Worm (Caenorhabditis elegans): Measurements from ENCODE around the gene ztf-31.

ztf-31 gene

DNA sequence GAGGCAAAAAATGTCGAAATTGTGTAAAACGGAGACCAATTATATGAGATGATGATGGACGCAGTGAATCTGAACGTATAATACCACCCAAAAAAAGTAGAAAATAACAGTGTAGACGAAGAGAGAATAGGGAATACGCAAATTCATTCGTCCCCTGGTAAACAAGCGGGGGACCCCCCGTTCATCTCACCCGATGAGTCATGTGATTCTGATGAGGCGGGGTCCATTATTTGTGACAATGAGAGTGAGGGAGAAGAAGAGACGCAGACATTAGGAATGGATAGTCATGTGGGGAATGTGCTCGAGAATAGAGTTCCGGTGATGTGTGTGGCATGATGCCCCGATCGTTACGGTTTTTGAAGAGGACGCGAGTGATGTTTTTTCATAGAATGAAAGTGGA lies 30.9 kb downstream of the ztf-31 start (continued):
- TF ChIP-seq attf-6 (GFP tag; IDR thresholded peaks at IDR 0.05): no peak
- no peak for TF ChIP-seq snpc-1.3 (tag; optimal IDR thresholded peaks at IDR 0.05; ENCODE audit: insufficient read depth)
- no peak for TF ChIP-seq ztf-26 (tag; optimal IDR thresholded peaks at IDR 0.05)
- TF ChIP-seq unc-62 (GFP tag; optimal IDR thresholded peaks at IDR 0.05): no peak
- no peak for TF ChIP-seq aptf-2 (GFP tag; conservative IDR thresholded peaks at IDR 0.05)
- TF ChIP-seq B0035.1 (tag; optimal IDR thresholded peaks at IDR 0.05): no peak
- no peak for TF ChIP-seq rec-8 (tag; optimal IDR thresholded peaks at IDR 0.05)
- TF ChIP-seq let-607 (tag; optimal IDR thresholded peaks at IDR 0.05): no peak
- no peak for TF ChIP-seq sea-2 (GFP tag; IDR thresholded peaks at IDR 0.05)
- TF ChIP-seq Y53F4B.3 (GFP tag; IDR thresholded peaks at IDR 0.05): no peak
- no peak for TF ChIP-seq hlh-26 (GFP tag; conservative IDR thresholded peaks at IDR 0.05)
- no peak for TF ChIP-seq Y56A3A.18 (GFP tag; IDR thresholded peaks at IDR 0.05)
- TF ChIP-seq repo-1 (tag; optimal IDR thresholded peaks at IDR 0.05): no peak
- TF ChIP-seq lin-40 (tag; optimal IDR thresholded peaks at IDR 0.05): no peak
- peak; percentile 27 for TF ChIP-seq nhr-80 (tag; optimal IDR thresholded peaks at IDR 0.05)
- no peak for TF ChIP-seq Y79H2A.3 (GFP tag; conservative IDR thresholded peaks at IDR 0.05)
- no peak for TF ChIP-seq somi-1 (GFP tag; optimal IDR thresholded peaks at IDR 0.05)
- no peak for TF ChIP-seq ceh-79 (tag; optimal IDR thresholded peaks at IDR 0.05)
- TF ChIP-seq hmg-20 (GFP tag; IDR thresholded peaks at IDR 0.05): no peak
- no peak for TF ChIP-seq mes-4 (tag; optimal IDR thresholded peaks at IDR 0.05)
- TF ChIP-seq B0261.1 (tag; optimal IDR thresholded peaks at IDR 0.05): no peak
- 0 out of 2 replicates have a peak, but pooled peaks have one; percentile 52 for TF ChIP-seq pbrm-1 (GFP tag; IDR thresholded peaks at IDR 0.05)
- TF ChIP-seq akir-1 (GFP tag; optimal IDR thresholded peaks at IDR 0.05): no peak
- no peak; the same call in 1 of the 2 replicates for TF ChIP-seq zfh-2 (GFP tag; conservative IDR thresholded peaks at IDR 0.05)
- no peak for TF ChIP-seq ztf-3 (GFP tag; optimal IDR thresholded peaks at IDR 0.05)
- peak; percentile 18 for TF ChIP-seq ets-4 (GFP tag; optimal IDR thresholded peaks at IDR 0.05)
- TF ChIP-seq lin-35 (GFP tag; optimal IDR thresholded peaks at IDR 0.05): no peak
- TF ChIP-seq zim-3 (tag; optimal IDR thresholded peaks at IDR 0.05): no peak
- no peak for TF ChIP-seq cebp-2 (GFP tag; IDR thresholded peaks at IDR 0.05)
- TF ChIP-seq ZK185.1 (tag; optimal IDR thresholded peaks at IDR 0.05; ENCODE audit: poor library complexity, severe bottlenecking): no peak
- no peak for TF ChIP-seq xnd-1 (tag; optimal IDR thresholded peaks at IDR 0.05)
- TF ChIP-seq F37B4.10 (GFP tag; IDR thresholded peaks at IDR 0.05): no peak
- no peak for TF ChIP-seq hrde-1 (tag; optimal IDR thresholded peaks at IDR 0.05; ENCODE audit: borderline replicate concordance)
- TF ChIP-seq F39B2.1 (GFP tag; IDR thresholded peaks at IDR 0.05): no peak
- no peak for TF ChIP-seq lsl-1 (GFP tag; optimal IDR thresholded peaks at IDR 0.05)
- TF ChIP-seq rpc-1 (optimal IDR thresholded peaks at IDR 0.05): no peak
- TF ChIP-seq rpc-1 (tag; optimal IDR thresholded peaks at IDR 0.05): no peak
- TF ChIP-seq egl-44 (GFP tag; IDR thresholded peaks at IDR 0.05): no peak
- TF ChIP-seq madf-10 (tag; optimal IDR thresholded peaks at IDR 0.05): no peak
- TF ChIP-seq ztf-6 (GFP tag; IDR thresholded peaks at IDR 0.05): no peak
- TF ChIP-seq Y95B8A.8 (GFP tag; IDR thresholded peaks at IDR 0.05): no peak
- no peak for TF ChIP-seq F10E7.11 (tag; optimal IDR thresholded peaks at IDR 0.05)
- no peak for TF ChIP-seq D2030.7 (GFP tag; IDR thresholded peaks at IDR 0.05)
- no peak for TF ChIP-seq hsf-1 (GFP tag; IDR thresholded peaks at IDR 0.05)
- peak; percentile 74 for TF ChIP-seq attf-5 (GFP tag; optimal IDR thresholded peaks at IDR 0.05)
- TF ChIP-seq F23B12.7 (tag; optimal IDR thresholded peaks at IDR 0.05; ENCODE audit: insufficient read depth): no peak
- no peak for TF ChIP-seq snpc-4 (GFP tag; optimal IDR thresholded peaks at IDR 0.05)
- TF ChIP-seq snpc-4 (tag; optimal IDR thresholded peaks at IDR 0.05): peak in 1 of 4 experiments; percentile 6
- TF ChIP-seq B0336.3 (GFP tag; IDR thresholded peaks at IDR 0.05): no peak

All from whole organism, young adult.